Fruit fly (Drosophila melanogaster): ENCODE results near the gene CG32812.

The CG32812 gene

dm6 chrX:1303961-1304360 lies 16.9 kb downstream of the CG32812 start:
- TF ChIP-seq noc (tag; optimal IDR thresholded peaks at IDR 0.05) = no peak

dm6 chrX:1308444-1308843 lies 21.4 kb downstream of the CG32812 start:
- TF ChIP-seq noc (tag; optimal IDR thresholded peaks at IDR 0.05) = no peak

dm6 chrX:1311218-1311617 lies 24.1 kb downstream of the CG32812 start:
- TF ChIP-seq noc (tag; optimal IDR thresholded peaks at IDR 0.05) = no peak

dm6 chrX:1312510-1312909 lies 25.4 kb downstream of the CG32812 start:
- no peak for TF ChIP-seq noc (tag; optimal IDR thresholded peaks at IDR 0.05)

dm6 chrX:1320144-1320981 lies 33.3 kb downstream of the CG32812 start:
- TF ChIP-seq noc (tag; optimal IDR thresholded peaks at IDR 0.05) = no peak

- TF ChIP-seq noc (tag; optimal IDR thresholded peaks at IDR 0.05) = no peak
These were observed 34.0 kb downstream of the CG32812 start for dm6 chrX:1321043-1321442.

- TF ChIP-seq noc (tag; optimal IDR thresholded peaks at IDR 0.05) = no peak
These were observed 34.6 kb downstream of the CG32812 start for dm6 chrX:1321664-1322063.

- no peak for TF ChIP-seq noc (tag; optimal IDR thresholded peaks at IDR 0.05)
These were observed 35.1 kb downstream of the CG32812 start, which contains the start of gene DAAM for dm6 chrX:1322214-1322613. TSS of gene DAAM (minus strand) at chrX:1322362.

dm6 chrX:1337998-1338397 lies 50.9 kb downstream of the CG32812 start:
- TF ChIP-seq noc (tag; optimal IDR thresholded peaks at IDR 0.05) = no peak

Data from whole organism, larva.